Worm (Caenorhabditis elegans): Measurements from ENCODE around the gene trx-2.

trx-2 gene

ce11 chrV:10314371-10314770 is at the start of gene trx-2:
TSS of gene trx-2 (plus strand) at chrV:10314671.
- no peak for TF ChIP-seq mls-2 (tag; optimal IDR thresholded peaks at IDR 0.05)
- no peak for TF ChIP-seq unc-120 (tag; optimal IDR thresholded peaks at IDR 0.05; ENCODE audit: poor library complexity, severe bottlenecking)

DNA sequence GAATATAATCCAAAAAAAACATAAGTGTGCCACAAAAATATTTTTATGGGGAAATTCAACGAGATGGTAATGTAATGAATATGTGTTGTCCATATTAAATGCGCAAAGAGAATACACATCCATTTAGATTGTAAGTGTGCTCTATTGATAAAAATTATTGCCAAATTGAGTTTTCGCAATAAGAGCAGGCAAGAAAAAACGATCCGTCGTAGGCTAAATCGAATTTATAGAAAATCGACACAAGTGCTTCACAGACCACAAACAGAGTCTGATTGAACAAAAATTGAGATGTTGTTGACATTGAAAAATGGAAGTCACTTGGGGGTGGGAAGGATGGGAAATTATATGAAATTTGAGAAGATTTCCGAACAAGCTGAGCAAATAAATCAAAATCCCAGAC is 49.5 kb upstream of the trx-2 start:
- TF ChIP-seq nhr-12 (tag; optimal IDR thresholded peaks at IDR 0.05) (no peak), ces-1 (GFP tag; optimal IDR thresholded peaks at IDR 0.05) (peak; percentile 52)

DNA sequence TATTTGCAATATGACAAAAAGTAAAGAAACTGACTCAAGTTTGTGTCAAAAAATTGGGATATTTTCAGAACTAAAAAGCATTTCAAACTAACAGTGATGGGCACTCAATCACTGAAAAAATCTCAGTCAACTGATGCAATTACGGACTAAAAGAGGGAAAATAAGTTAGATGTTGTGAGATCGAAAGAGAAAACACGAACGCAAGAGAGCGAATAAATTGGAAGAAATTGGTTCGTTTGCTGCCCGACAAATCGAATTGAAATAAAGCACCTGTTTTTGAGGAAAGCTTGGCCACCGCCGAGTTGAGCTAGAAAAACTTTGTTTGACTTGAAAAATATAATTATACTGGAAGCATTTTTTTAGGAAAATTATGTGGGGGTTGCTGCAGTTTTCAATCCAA is 48.4 kb upstream of the trx-2 start:
- TF ChIP-seq tbx-8 (GFP tag; optimal IDR thresholded peaks at IDR 0.05), result no peak
- TF ChIP-seq ces-1 (GFP tag; optimal IDR thresholded peaks at IDR 0.05), result peak; percentile 67

- TF ChIP-seq nhr-12 (tag; optimal IDR thresholded peaks at IDR 0.05) (no peak), ces-1 (GFP tag; optimal IDR thresholded peaks at IDR 0.05) (peak; percentile 2), ztf-11 (tag; optimal IDR thresholded peaks at IDR 0.05) (no peak), blmp-1 (tag; optimal IDR thresholded peaks at IDR 0.05) (no peak), nhr-28 (tag; optimal IDR thresholded peaks at IDR 0.05) (no peak)
Measured at ce11 chrV:10270214-10270613, 44.3 kb upstream of the trx-2 start, which contains the start of gene ric-4. TSS of gene ric-4 (minus strand) at chrV:10270314.

- TF ChIP-seq tbx-8 (GFP tag; optimal IDR thresholded peaks at IDR 0.05), result no peak
- TF ChIP-seq bed-3 (GFP tag; optimal IDR thresholded peaks at IDR 0.05), result no peak
- TF ChIP-seq elt-3 (tag; optimal IDR thresholded peaks at IDR 0.05), result no peak
- TF ChIP-seq mep-1 (tag; optimal IDR thresholded peaks at IDR 0.05), result peak; percentile 51
- no peak for TF ChIP-seq lsy-2 (tag; optimal IDR thresholded peaks at IDR 0.05)
- TF ChIP-seq ham-2 (GFP tag; optimal IDR thresholded peaks at IDR 0.05), result no peak
- no peak for TF ChIP-seq ceh-43 (GFP tag; optimal IDR thresholded peaks at IDR 0.05)
- TF ChIP-seq lin-32 (GFP tag; optimal IDR thresholded peaks at IDR 0.05), result no peak
- no peak for TF ChIP-seq blmp-1 (tag; optimal IDR thresholded peaks at IDR 0.05)
- peak; percentile 61 for TF ChIP-seq ces-1 (GFP tag; optimal IDR thresholded peaks at IDR 0.05)
- no peak for TF ChIP-seq unc-120 (tag; optimal IDR thresholded peaks at IDR 0.05; ENCODE audit: poor library complexity, severe bottlenecking)
- TF ChIP-seq ceh-83 (GFP tag; optimal IDR thresholded peaks at IDR 0.05), result no peak
- TF ChIP-seq flh-1 (GFP tag; optimal IDR thresholded peaks at IDR 0.05), result no peak
- no peak for TF ChIP-seq nhr-2 (tag; optimal IDR thresholded peaks at IDR 0.05)
- TF ChIP-seq nhr-12 (tag; optimal IDR thresholded peaks at IDR 0.05), result no peak
- TF ChIP-seq snpc-4 (tag; optimal IDR thresholded peaks at IDR 0.05), result no peak
- no peak for TF ChIP-seq mab-5 (tag; optimal IDR thresholded peaks at IDR 0.05)
Measured at ce11 chrV:10273837-10274236, 40.6 kb upstream of the trx-2 start.

DNA sequence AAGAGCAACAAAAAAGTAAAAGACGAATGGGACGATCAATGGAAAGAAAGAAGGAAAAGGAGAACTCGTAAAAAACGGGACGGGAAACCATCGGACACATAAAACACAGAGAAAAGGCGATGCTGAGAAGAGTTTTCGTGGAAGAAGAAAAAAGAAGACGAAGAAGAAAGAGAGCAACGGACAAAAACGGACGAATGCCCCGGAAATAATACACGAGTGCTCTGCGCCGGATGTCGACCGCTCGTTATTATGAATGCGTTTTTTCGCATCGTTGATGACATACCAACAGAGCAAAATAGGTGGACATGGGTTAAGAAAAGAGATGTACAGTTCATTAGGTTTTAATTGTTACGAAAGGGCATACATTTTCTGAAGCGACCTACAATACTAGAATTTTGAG is 38.9 kb upstream of the trx-2 start, which contains the start of gene Y22F5A.11:
Gene Y22F5A.11 (minus strand): TSS at position 28 of the 400 bp plus-strand sequence.
- TF ChIP-seq ztf-11 (tag; optimal IDR thresholded peaks at IDR 0.05) (no peak), mab-5 (tag; optimal IDR thresholded peaks at IDR 0.05) (no peak), blmp-1 (tag; optimal IDR thresholded peaks at IDR 0.05) (no peak), nhr-76 (tag; optimal IDR thresholded peaks at IDR 0.05) (no peak), bed-3 (GFP tag; optimal IDR thresholded peaks at IDR 0.05) (no peak), lsy-2 (tag; optimal IDR thresholded peaks at IDR 0.05) (no peak), unc-39 (tag; optimal IDR thresholded peaks at IDR 0.05) (no peak), zip-8 (tag; optimal IDR thresholded peaks at IDR 0.05) (no peak), mls-2 (tag; optimal IDR thresholded peaks at IDR 0.05) (no peak), M03D4.4 (tag; optimal IDR thresholded peaks at IDR 0.05) (no peak), ces-1 (GFP tag; optimal IDR thresholded peaks at IDR 0.05) (no peak)

DNA sequence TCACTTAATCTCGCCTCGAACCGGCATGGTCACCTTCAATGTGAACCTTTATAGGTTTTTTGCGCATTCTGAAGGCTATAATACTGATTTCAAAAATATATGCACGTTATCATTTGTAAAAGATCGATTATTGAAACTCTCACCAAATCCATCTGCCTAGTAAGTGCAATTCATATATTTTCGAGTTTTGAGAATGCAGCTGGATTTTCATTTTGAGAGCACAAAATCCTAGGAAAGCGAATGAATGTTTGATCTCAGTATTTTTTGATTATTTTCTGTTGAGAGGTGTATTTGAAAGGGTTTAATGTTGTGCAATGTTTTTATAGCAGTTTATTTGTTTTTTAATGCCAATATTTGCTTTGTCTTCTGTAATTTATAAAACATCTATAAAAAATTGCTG is 38.4 kb upstream of the trx-2 start:
- TF ChIP-seq ham-2 (GFP tag; optimal IDR thresholded peaks at IDR 0.05) (no peak), unc-120 (tag; optimal IDR thresholded peaks at IDR 0.05; ENCODE audit: poor library complexity, severe bottlenecking) (no peak), sptf-1 (tag; optimal IDR thresholded peaks at IDR 0.05) (no peak), cnd-1 (tag; optimal IDR thresholded peaks at IDR 0.05) (no peak), pha-4 (tag; optimal IDR thresholded peaks at IDR 0.05) (no peak), nhr-237 (tag; optimal IDR thresholded peaks at IDR 0.05) (no peak), nhr-28 (tag; optimal IDR thresholded peaks at IDR 0.05) (no peak), ztf-11 (tag; optimal IDR thresholded peaks at IDR 0.05) (no peak), lin-13 (tag; optimal IDR thresholded peaks at IDR 0.05) (no peak), drap-1 (GFP tag; optimal IDR thresholded peaks at IDR 0.05) (no peak)

Data from whole organism, mixed stage, embryonic.